Worm (Caenorhabditis elegans) whole organism, L4 larva: ENCODE measurements around the gene atrn-1.

Experiments used
- F10B5.3 ChIP-seq: sonication (generic microtip); optimal IDR thresholded peaks from 2 replicates; lab custom pipeline; 2016; ENCODE audit warnings: mild to moderate bottlenecking, missing genetic modification characterization, missing compliant biosample characterization
- F26F4.8 ChIP-seq: fragments of 200-800 bp; sonication (Bioruptor generic); conservative IDR thresholded peaks from 2 replicates; pipeline ENCODE4 v1.3.6; 2022; ENCODE audit warnings: missing genetic modification characterization, missing compliant biosample characterization
- Y105C5A.15 ChIP-seq: fragments of 200-800 bp; sonication (Bioruptor generic); IDR thresholded peaks from 2 replicates; pipeline ENCODE4 v1.3.6; 2022; ENCODE audit warnings: missing genetic modification characterization, missing compliant biosample characterization
- Y48G9A.11 ChIP-seq: fragments of 200-800 bp; sonication (Bioruptor generic); IDR thresholded peaks from 2 replicates; pipeline ENCODE4 v1.3.6; 2022; ENCODE audit warnings: missing genetic modification reagents, missing genetic modification characterization, missing compliant biosample characterization
- ZK337.2 ChIP-seq: fragments of 200-800 bp; sonication (Bioruptor generic); IDR thresholded peaks from 2 replicates; pipeline ENCODE4 v1.3.6; 2022; ENCODE audit warnings: missing genetic modification reagents, missing genetic modification characterization, missing compliant biosample characterization
- ZK546.5 ChIP-seq, 2 experiments: sonication (generic microtip); optimal IDR thresholded peaks; 2 replicates each; lab custom pipeline; 2017; ENCODE audit warnings: missing biosample characterization in 2 of 2, missing genetic modification characterization in 2 of 2
- ama-1 ChIP-seq: fragments of 150-350 bp; optimal IDR thresholded peaks from 2 replicates; lab custom pipeline; 2014; ENCODE audit warnings: inconsistent platforms, mixed read lengths
- arid-1 ChIP-seq: fragments of 200-800 bp; sonication (Bioruptor generic); conservative IDR thresholded peaks from 2 replicates; pipeline ENCODE4 v1.3.6; 2022; ENCODE audit warnings: missing genetic modification reagents, missing genetic modification characterization, missing compliant biosample characterization
- attf-4 ChIP-seq: sonication (generic microtip); optimal IDR thresholded peaks from 3 replicates; lab custom pipeline; 2017; ENCODE audit warnings: missing biosample characterization, missing genetic modification characterization
- ceh-28 ChIP-seq: fragments of 150-350 bp; optimal IDR thresholded peaks from 2 replicates; lab custom pipeline; 2014; ENCODE audit warnings: missing biosample characterization, missing genetic modification reagents, missing genetic modification characterization
- ceh-82 ChIP-seq: sonication (generic microtip); optimal IDR thresholded peaks from 2 replicates; lab custom pipeline; 2017; ENCODE audit warnings: missing biosample characterization, missing genetic modification characterization
- ces-1 ChIP-seq: fragments of 150-350 bp; sonication (generic microtip); optimal IDR thresholded peaks from 4 replicates; lab custom pipeline; 2014; ENCODE audit warnings: missing biosample characterization, missing genetic modification reagents, missing genetic modification characterization
- ctbp-1 ChIP-seq: fragments of 200-800 bp; sonication (Bioruptor generic); IDR thresholded peaks from 2 replicates; pipeline ENCODE4 v1.3.6; 2022; ENCODE audit warnings: missing genetic modification reagents, missing genetic modification characterization, missing compliant biosample characterization
- daf-19 ChIP-seq: fragments of 200-800 bp; sonication (Bioruptor generic); conservative IDR thresholded peaks from 2 replicates; pipeline ENCODE4 v1.3.6; 2022; ENCODE audit warnings: missing genetic modification characterization, missing compliant biosample characterization
- dmd-6 ChIP-seq: fragments of 200-800 bp; sonication (Bioruptor generic); IDR thresholded peaks from 2 replicates; pipeline ENCODE4 v1.3.6; 2022; ENCODE audit warnings: missing genetic modification reagents, missing genetic modification characterization, missing compliant biosample characterization
- dmd-9 ChIP-seq: fragments of 200-800 bp; sonication (Bioruptor generic); IDR thresholded peaks from 2 replicates; pipeline ENCODE4 v1.3.6; 2022; ENCODE audit warnings: missing genetic modification reagents, missing genetic modification characterization, missing compliant biosample characterization
- dpl-1 ChIP-seq: fragments of 150-350 bp; optimal IDR thresholded peaks from 2 replicates; lab custom pipeline; 2014; ENCODE audit warnings: missing biosample characterization, missing genetic modification reagents, missing genetic modification characterization
- dve-1 ChIP-seq: sonication (generic microtip); optimal IDR thresholded peaks from 2 replicates; lab custom pipeline; 2017; ENCODE audit warnings: antibody characterized with exemption, mild to moderate bottlenecking, missing genetic modification characterization, missing compliant biosample characterization; ENCODE audit not compliant: insufficient read depth
- gei-8 ChIP-seq: fragments of 200-800 bp; sonication (Bioruptor generic); optimal IDR thresholded peaks from 2 replicates; lab custom pipeline; 2018; ENCODE audit warnings: mild to moderate bottlenecking, missing genetic modification characterization, missing compliant biosample characterization
- hlh-11 ChIP-seq: fragments of 200-800 bp; sonication (Bioruptor generic); optimal IDR thresholded peaks from 2 replicates; lab custom pipeline; 2018; ENCODE audit warnings: mild to moderate bottlenecking, missing genetic modification characterization, missing compliant biosample characterization
- hmg-1.1 ChIP-seq: fragments of 200-800 bp; sonication (Bioruptor generic); IDR thresholded peaks from 2 replicates; pipeline ENCODE4 v1.3.6; 2022; ENCODE audit warnings: missing genetic modification reagents, missing genetic modification characterization, missing compliant biosample characterization
- jun-1 ChIP-seq: fragments of 150-350 bp; optimal IDR thresholded peaks from 2 replicates; lab custom pipeline; 2014; ENCODE audit warnings: missing biosample characterization, missing genetic modification reagents, missing genetic modification characterization
- lin-29 ChIP-seq: fragments of 200-800 bp; sonication (Bioruptor generic); IDR thresholded peaks from 2 replicates; pipeline ENCODE4 v1.3.6; 2022; ENCODE audit warnings: missing genetic modification reagents, missing genetic modification characterization, missing compliant biosample characterization
- lir-3 ChIP-seq: sonication (generic microtip); optimal IDR thresholded peaks from 2 replicates; lab custom pipeline; 2016; ENCODE audit warnings: mild to moderate bottlenecking, missing genetic modification characterization, missing compliant biosample characterization
- mdl-1 ChIP-seq, 2 experiments: fragments of 150-350 bp in 1 of 2; sonication (generic microtip) in 1 of 2; optimal IDR thresholded peaks; 2 replicates each; lab custom pipeline; 2014 to 2017; ENCODE audit warnings: missing biosample characterization in 2 of 2, missing genetic modification characterization in 2 of 2
- mep-1 ChIP-seq: fragments of 150-350 bp; sonication (generic microtip); optimal IDR thresholded peaks from 3 replicates; lab custom pipeline; 2014; ENCODE audit warnings: missing biosample characterization, missing genetic modification characterization
- nhr-102 ChIP-seq: sonication (generic microtip); optimal IDR thresholded peaks from 2 replicates; lab custom pipeline; 2016; ENCODE audit warnings: mild to moderate bottlenecking, missing genetic modification characterization, moderate library complexity, missing compliant biosample characterization
- nhr-25 ChIP-seq: sonication (generic microtip); optimal IDR thresholded peaks from 2 replicates; lab custom pipeline; 2017; ENCODE audit warnings: missing genetic modification characterization, mild to moderate bottlenecking, missing compliant biosample characterization, antibody characterized with exemption, moderate library complexity, borderline replicate concordance; ENCODE audit not compliant: insufficient read depth
- nhr-41 ChIP-seq: fragments of 200-800 bp; sonication (Bioruptor generic); IDR thresholded peaks from 2 replicates; pipeline ENCODE4 v1.3.6; 2022; ENCODE audit warnings: missing genetic modification reagents, missing genetic modification characterization, missing compliant biosample characterization
- nhr-42 ChIP-seq: fragments of 200-800 bp; sonication (Bioruptor generic); IDR thresholded peaks from 2 replicates; pipeline ENCODE4 v1.3.6; 2022; ENCODE audit warnings: missing genetic modification characterization, missing compliant biosample characterization
- nhr-48 ChIP-seq: sonication (generic microtip); optimal IDR thresholded peaks from 2 replicates; lab custom pipeline; 2016; ENCODE audit warnings: mild to moderate bottlenecking, missing genetic modification characterization, missing compliant biosample characterization
- nhr-76 ChIP-seq: fragments of 150-350 bp; optimal IDR thresholded peaks from 2 replicates; lab custom pipeline; 2014; ENCODE audit warnings: missing biosample characterization, missing genetic modification characterization
- nhr-77 ChIP-seq: fragments of 150-350 bp; optimal IDR thresholded peaks from 2 replicates; lab custom pipeline; 2014; ENCODE audit warnings: missing biosample characterization, missing genetic modification characterization
- pha-4 ChIP-seq, 2 experiments: fragments of 150-350 bp in 1 of 2; fragments of 200-800 bp in 1 of 2; sonication (Bioruptor generic) in 1 of 2; IDR thresholded peaks in 1 of 2; optimal IDR thresholded peaks in 1 of 2; 2 replicates each; pipeline versions ENCODE4 v1.3.6 to Lab custom; 2014 to 2022; ENCODE audit warnings: missing genetic modification characterization in 2 of 2, missing genetic modification reagents in 2 of 2, missing biosample characterization in 1 of 2, missing compliant biosample characterization in 1 of 2
- php-3 ChIP-seq: fragments of 200-800 bp; sonication (Bioruptor generic); IDR thresholded peaks from 2 replicates; pipeline ENCODE4 v1.3.6; 2022; ENCODE audit warnings: missing genetic modification reagents, missing genetic modification characterization, missing compliant biosample characterization
- pqm-1 ChIP-seq: sonication (generic microtip); optimal IDR thresholded peaks from 2 replicates; lab custom pipeline; 2017; ENCODE audit warnings: missing biosample characterization, missing genetic modification characterization
- saeg-2 ChIP-seq: fragments of 200-800 bp; sonication (Bioruptor generic); IDR thresholded peaks from 2 replicates; pipeline ENCODE4 v1.3.6; 2022; ENCODE audit warnings: missing genetic modification reagents, missing genetic modification characterization, missing compliant biosample characterization
- skn-1 ChIP-seq: fragments of 150-350 bp; optimal IDR thresholded peaks from 2 replicates; lab custom pipeline; 2014; ENCODE audit warnings: missing biosample characterization, missing genetic modification characterization
- snpc-1.2 ChIP-seq: fragments of 200-800 bp; sonication (Bioruptor generic); IDR thresholded peaks from 2 replicates; pipeline ENCODE4 v1.3.6; 2022; ENCODE audit warnings: missing genetic modification reagents, missing genetic modification characterization, missing compliant biosample characterization
- snpc-4 ChIP-seq: fragments of 150-350 bp; optimal IDR thresholded peaks from 2 replicates; lab custom pipeline; 2014; ENCODE audit warnings: missing biosample characterization, missing genetic modification characterization
- spr-1 ChIP-seq: sonication (generic microtip); optimal IDR thresholded peaks from 2 replicates; lab custom pipeline; 2016; ENCODE audit warnings: mild to moderate bottlenecking, missing genetic modification characterization, missing compliant biosample characterization
- spr-3 ChIP-seq: fragments of 200-800 bp; sonication (Bioruptor generic); optimal IDR thresholded peaks from 2 replicates; lab custom pipeline; 2018; ENCODE audit warnings: mild to moderate bottlenecking, missing genetic modification characterization, missing compliant biosample characterization
- tra-1 ChIP-seq: fragments of 200-800 bp; sonication (Bioruptor generic); IDR thresholded peaks from 2 replicates; pipeline ENCODE4 v1.3.6; 2022; ENCODE audit warnings: missing genetic modification reagents, missing genetic modification characterization, missing compliant biosample characterization
- unc-130 ChIP-seq: sonication (generic microtip); optimal IDR thresholded peaks from 2 replicates; lab custom pipeline; 2016; ENCODE audit warnings: missing genetic modification reagents, missing genetic modification characterization, missing compliant biosample characterization
- unc-62 ChIP-seq, 3 experiments: fragments of 150-350 bp in 1 of 3; sonication (generic microtip); optimal IDR thresholded peaks in 2 of 3; peaks in 1 of 3; 1 replicate in 1 of 3; 2 replicates in 2 of 3; lab custom pipeline; 2014 to 2017; ENCODE audit warnings: missing biosample characterization in 3 of 3, missing genetic modification characterization in 3 of 3, missing genetic modification reagents in 3 of 3, missing genotype in 1 of 3
- vab-7 ChIP-seq: fragments of 200-800 bp; sonication (Bioruptor generic); IDR thresholded peaks from 2 replicates; pipeline ENCODE4 v1.3.6; 2022; ENCODE audit warnings: missing genetic modification reagents, missing genetic modification characterization, missing compliant biosample characterization
- zfp-3 ChIP-seq: fragments of 200-800 bp; sonication (Bioruptor generic); conservative IDR thresholded peaks from 2 replicates; pipeline ENCODE4 v1.3.6; 2022; ENCODE audit warnings: missing genetic modification reagents, missing genetic modification characterization, missing compliant biosample characterization
- zip-2 ChIP-seq: fragments of 150-350 bp; optimal IDR thresholded peaks from 2 replicates; lab custom pipeline; 2014; ENCODE audit warnings: missing biosample characterization, missing genetic modification characterization
- ztf-7 ChIP-seq: fragments of 150-350 bp; optimal IDR thresholded peaks from 2 replicates; lab custom pipeline; 2014; ENCODE audit warnings: missing biosample characterization, missing genetic modification characterization

Gene atrn-1

DNA sequence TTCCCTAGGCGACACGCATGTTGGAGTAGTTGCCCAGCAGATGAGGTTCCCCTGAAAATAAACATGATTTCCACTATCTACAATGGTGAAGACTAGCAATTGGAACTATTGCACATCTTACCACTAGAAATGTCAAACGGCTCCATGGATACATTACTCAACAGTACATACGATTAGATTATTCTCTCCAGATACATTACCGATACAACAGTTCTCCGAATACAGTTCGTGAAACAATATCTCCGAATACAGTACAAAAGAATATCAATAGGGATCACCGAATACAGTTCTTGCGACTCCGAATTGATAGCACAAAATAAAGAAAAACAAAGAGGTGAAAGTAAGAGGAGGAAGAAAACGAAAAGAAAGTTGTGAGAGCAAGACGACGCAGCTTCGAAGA, 32.4 kb downstream of the atrn-1 start, which contains the start of gene C05G5.7:
TSS of gene C05G5.7 (minus strand) at position 1 of the 400 bp plus-strand sequence.
- TF ChIP-seq nhr-25 (tag; lab: Kevin White, UChicago) (no peak), unc-62 (GFP tag; optimal IDR thresholded peaks at IDR 0.05 in 1 of 2; lab: Kevin White, UChicago) (peak in 1 of 2 experiments; percentile 97), unc-62 (tag; optimal IDR thresholded peaks at IDR 0.05; lab: Kevin White, UChicago) (no peak)

DNA sequence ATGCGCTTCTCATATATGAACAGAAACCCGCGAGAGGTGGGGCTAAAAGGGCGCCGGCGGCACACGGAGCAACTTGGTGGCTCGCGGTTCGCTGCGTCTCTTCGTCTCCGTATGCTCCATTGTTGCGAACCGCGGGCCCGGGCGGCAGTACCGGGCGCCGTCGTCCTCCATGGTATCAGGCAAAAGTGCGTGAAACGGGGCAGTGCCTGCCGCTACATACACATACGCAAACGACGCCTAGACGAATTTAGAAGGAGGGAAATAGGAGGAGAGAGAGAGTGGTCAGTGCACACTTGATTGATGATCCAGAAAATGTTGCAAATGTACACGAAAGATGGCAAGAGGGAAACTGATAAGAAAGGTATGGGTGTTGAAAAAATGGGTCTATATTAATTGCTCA, 33.1 kb downstream of the atrn-1 start:
- TF ChIP-seq ces-1 (GFP tag; lab: Kevin White, UChicago) (no peak), vab-7 (GFP tag; lab: Robert Waterston, UW) (no peak), tra-1 (no peak), jun-1 (no peak), spr-3 (GFP tag; lab: Kevin White, UChicago) (no peak), gei-8 (GFP tag; lab: Kevin White, UChicago) (no peak), arid-1 (GFP tag; lab: Robert Waterston, UW) (peak; percentile 43; the same call in 1 of the 2 replicates), snpc-4 (tag; lab: Kevin White, UChicago) (no peak), mep-1 (tag; lab: Kevin White, UChicago) (no peak), lir-3 (tag; lab: Kevin White, UChicago) (no peak), ztf-7 (tag; lab: Kevin White, UChicago) (peak; percentile 11), ctbp-1 (GFP tag; lab: Robert Waterston, UW) (no peak), dpl-1 (GFP tag; lab: Kevin White, UChicago) (no peak), nhr-41 (GFP tag; lab: Robert Waterston, UW) (no peak), pqm-1 (peak; percentile 22), Y48G9A.11 (GFP tag; lab: Robert Waterston, UW) (no peak), unc-130 (GFP tag; lab: Kevin White, UChicago) (no peak), dve-1 (tag; lab: Kevin White, UChicago) (peak; percentile 21), ZK546.5 (tag; optimal IDR thresholded peaks at IDR 0.05; lab: Kevin White, UChicago) (no peak), spr-1 (tag; lab: Kevin White, UChicago) (peak; percentile 45), zip-2 (no peak), snpc-1.2 (no peak), nhr-48 (peak; percentile 41), nhr-76 (no peak), saeg-2 (GFP tag; lab: Robert Waterston, UW) (no peak), F26F4.8 (GFP tag; lab: Robert Waterston, UW) (no peak), skn-1 (tag; lab: Kevin White, UChicago) (no peak), hmg-1.1 (peak; percentile 60; the same call in 1 of the 2 replicates), nhr-77 (tag; lab: Kevin White, UChicago) (no peak), F10B5.3 (no peak), ceh-28 (no peak), php-3 (peak; percentile 70), nhr-42 (GFP tag; lab: Robert Waterston, UW) (no peak), zfp-3 (GFP tag; lab: Robert Waterston, UW) (no peak), ceh-82 (tag; lab: Kevin White, UChicago) (no peak), dmd-6 (GFP tag; lab: Robert Waterston, UW) (0 out of 2 replicates have a peak, but pooled peaks have one; percentile 20), ama-1 (no peak), daf-19 (GFP tag; lab: Robert Waterston, UW) (no peak), nhr-102 (tag; lab: Kevin White, UChicago) (no peak), mdl-1 (tag; optimal IDR thresholded peaks at IDR 0.05; lab: Kevin White, UChicago) (peak in 1 of 2 experiments; percentile 40), dmd-9 (no peak), pha-4 (GFP tag; IDR thresholded peaks at IDR 0.05; lab: Robert Waterston, UW) (no peak; the same call in 1 of the 2 replicates), pha-4 (tag; optimal IDR thresholded peaks at IDR 0.05; lab: Kevin White, UChicago) (no peak), ZK337.2 (GFP tag; lab: Robert Waterston, UW) (no peak), Y105C5A.15 (GFP tag; lab: Robert Waterston, UW) (no peak), attf-4 (no peak), hlh-11 (peak; percentile 84), lin-29 (GFP tag; lab: Robert Waterston, UW) (no peak)
